Fruit fly (Drosophila melanogaster) whole organism, embryonic: ENCODE results near the gene CG5087.
A peak's percentile ranks its signal among the peaks of the same experiment; 100 is the strongest.

Source experiments
- B-H1 ChIP-seq: fragments of 200-800 bp; sonication (Bioruptor generic); IDR thresholded peaks from 3 replicates; pipeline ENCODE4 v1.3.6; 2022; ENCODE audit warnings: missing biosample characterization, missing genetic modification characterization
- CG10321 ChIP-seq: fragments of 200-800 bp; sonication (Bioruptor generic); IDR thresholded peaks from 2 replicates; pipeline ENCODE4 v1.3.6; 2022; ENCODE audit warnings: missing biosample characterization, missing genetic modification characterization
- CG11085 ChIP-seq: fragments of 200-800 bp; sonication (Bioruptor generic); IDR thresholded peaks from 2 replicates; pipeline ENCODE4 v1.3.6; 2022; ENCODE audit warnings: missing biosample characterization, missing genetic modification characterization
- CG11723 ChIP-seq: fragments of 200-800 bp; sonication (Bioruptor generic); optimal IDR thresholded peaks from 2 replicates; lab custom pipeline; 2017; ENCODE audit warnings: missing biosample characterization, mild to moderate bottlenecking, missing genetic modification characterization
- CG12104 ChIP-seq: fragments of 200-800 bp; sonication (Bioruptor generic); optimal IDR thresholded peaks from 3 replicates; lab custom pipeline; 2016; ENCODE audit warnings: missing biosample characterization, missing genetic modification characterization
- CG13296 ChIP-seq: fragments of 200-800 bp; sonication (Bioruptor generic); optimal IDR thresholded peaks from 3 replicates; lab custom pipeline; 2018; ENCODE audit warnings: missing biosample characterization, mild to moderate bottlenecking, missing genetic modification characterization
- CG1602 ChIP-seq: fragments of 200-800 bp; sonication (Bioruptor generic); optimal IDR thresholded peaks from 3 replicates; lab custom pipeline; 2016; ENCODE audit warnings: missing biosample characterization, missing genetic modification characterization
- CG17385 ChIP-seq: fragments of 200-800 bp; sonication (Bioruptor generic); optimal IDR thresholded peaks from 3 replicates; lab custom pipeline; 2018; ENCODE audit warnings: missing biosample characterization, mild to moderate bottlenecking, missing genetic modification characterization
- CG17912 ChIP-seq: fragments of 200-800 bp; sonication (Bioruptor generic); optimal IDR thresholded peaks from 2 replicates; lab custom pipeline; 2018; ENCODE audit warnings: missing biosample characterization, mild to moderate bottlenecking, missing genetic modification characterization
- CG18599 ChIP-seq: fragments of 200-800 bp; sonication (Bioruptor generic); optimal IDR thresholded peaks from 3 replicates; lab custom pipeline; 2017; ENCODE audit warnings: missing biosample characterization, missing genetic modification characterization, mild to moderate bottlenecking, moderate library complexity, missing genetic modification reagents
- CG2116 ChIP-seq: fragments of 200-800 bp; sonication (Bioruptor generic); optimal IDR thresholded peaks from 3 replicates; lab custom pipeline; 2018; ENCODE audit warnings: missing biosample characterization, mild to moderate bottlenecking, missing genetic modification characterization
- CG2202 ChIP-seq: fragments of 200-800 bp; sonication (Bioruptor generic); optimal IDR thresholded peaks from 2 replicates; lab custom pipeline; 2018; ENCODE audit warnings: missing biosample characterization, mild to moderate bottlenecking, missing genetic modification characterization
- CG32772 ChIP-seq: fragments of 200-800 bp; sonication (Bioruptor generic); IDR thresholded peaks from 2 replicates; pipeline ENCODE4 v1.3.6; 2022; ENCODE audit warnings: missing biosample characterization, missing genetic modification characterization
- CG3726 ChIP-seq: fragments of 200-800 bp; sonication (Bioruptor generic); IDR thresholded peaks from 3 replicates; pipeline ENCODE4, ENCODE4 v1.3.6; 2022; ENCODE audit warnings: missing biosample characterization, missing genetic modification characterization
- CG43689 ChIP-seq: fragments of 200-800 bp; sonication (Bioruptor generic); IDR thresholded peaks from 2 replicates; pipeline ENCODE4 v1.3.6; 2022; ENCODE audit warnings: missing biosample characterization, missing genetic modification characterization
- CG5245 ChIP-seq: fragments of 200-800 bp; sonication (Bioruptor generic); optimal IDR thresholded peaks from 3 replicates; lab custom pipeline; 2016; ENCODE audit warnings: missing biosample characterization, missing genetic modification characterization
- CG6654 ChIP-seq: fragments of 200-800 bp; sonication (Bioruptor generic); optimal IDR thresholded peaks from 2 replicates; lab custom pipeline; 2017; ENCODE audit warnings: missing biosample characterization, mild to moderate bottlenecking, missing genetic modification characterization
- CG7556 ChIP-seq: fragments of 200-800 bp; sonication (Bioruptor generic); optimal IDR thresholded peaks from 2 replicates; lab custom pipeline; 2017; ENCODE audit warnings: missing biosample characterization, mild to moderate bottlenecking, missing genetic modification characterization
- CG7745 ChIP-seq: fragments of 200-800 bp; sonication (Bioruptor generic); optimal IDR thresholded peaks from 2 replicates; lab custom pipeline; 2018; ENCODE audit warnings: missing biosample characterization, mild to moderate bottlenecking, missing genetic modification characterization, moderate library complexity
- CG9609 ChIP-seq: fragments of 200-800 bp; sonication (Bioruptor generic); optimal IDR thresholded peaks from 3 replicates; lab custom pipeline; 2016; ENCODE audit warnings: missing biosample characterization, missing genetic modification characterization
- E2f1 ChIP-seq: fragments of 200-800 bp; sonication (Bioruptor generic); IDR thresholded peaks from 2 replicates; pipeline ENCODE4 v1.3.6; 2022; ENCODE audit warnings: missing biosample characterization, missing genetic modification characterization
- HmgZ ChIP-seq: fragments of 200-800 bp; sonication (Bioruptor generic); optimal IDR thresholded peaks from 2 replicates; lab custom pipeline; 2018; ENCODE audit warnings: missing biosample characterization, mild to moderate bottlenecking, missing genetic modification characterization
- Max ChIP-seq: fragments of 200-800 bp; sonication (Bioruptor generic); optimal IDR thresholded peaks from 2 replicates; lab custom pipeline; 2016; ENCODE audit warnings: missing biosample characterization, mild to moderate bottlenecking, missing genetic modification characterization
- NC2β ChIP-seq: fragments of 200-800 bp; sonication (Bioruptor generic); optimal IDR thresholded peaks from 2 replicates; lab custom pipeline; 2016; ENCODE audit warnings: missing biosample characterization, missing genetic modification characterization
- NFAT ChIP-seq: fragments of 200-800 bp; sonication (Bioruptor generic); IDR thresholded peaks from 2 replicates; pipeline ENCODE4 v1.3.6; 2022; ENCODE audit warnings: missing biosample characterization, missing genetic modification characterization
- Sox100B ChIP-seq: fragments of 200-800 bp; sonication (Bioruptor generic); optimal IDR thresholded peaks from 3 replicates; lab custom pipeline; 2018; ENCODE audit warnings: missing biosample characterization, mild to moderate bottlenecking, missing genetic modification characterization
- ara ChIP-seq: fragments of 200-800 bp; sonication (Bioruptor generic); IDR thresholded peaks from 2 replicates; pipeline ENCODE4 v1.3.6; 2022; ENCODE audit warnings: missing biosample characterization, missing genetic modification characterization
- ash1 ChIP-seq: fragments of 200-800 bp; sonication (Bioruptor generic); optimal IDR thresholded peaks from 2 replicates; lab custom pipeline; 2018; ENCODE audit warnings: missing biosample characterization, mild to moderate bottlenecking, missing genetic modification characterization
- az2 ChIP-seq: fragments of 200-800 bp; sonication (Bioruptor generic); optimal IDR thresholded peaks from 3 replicates; lab custom pipeline; 2016; ENCODE audit warnings: missing biosample characterization, missing genetic modification characterization
- bab2 ChIP-seq: fragments of 200-800 bp; sonication (Bioruptor generic); optimal IDR thresholded peaks from 2 replicates; lab custom pipeline; 2016; ENCODE audit warnings: missing biosample characterization, missing genetic modification characterization
- btn ChIP-seq: fragments of 200-800 bp; sonication (Bioruptor generic); optimal IDR thresholded peaks from 2 replicates; lab custom pipeline; 2016; ENCODE audit warnings: missing biosample characterization, missing genetic modification characterization
- cad ChIP-seq: fragments of >200 bp; optimal IDR thresholded peaks from 2 replicates; lab custom pipeline; 2017; ENCODE audit warnings: missing biosample characterization, missing genetic modification characterization
- cato ChIP-seq: fragments of 200-800 bp; sonication (Bioruptor generic); optimal IDR thresholded peaks from 2 replicates; lab custom pipeline; 2016; ENCODE audit warnings: missing biosample characterization, missing genetic modification characterization, borderline replicate concordance
- da ChIP-seq: fragments of 200-800 bp; sonication (Bioruptor generic); optimal IDR thresholded peaks from 2 replicates; lab custom pipeline; 2016; ENCODE audit warnings: missing biosample characterization, missing genetic modification characterization
- fu2 ChIP-seq: fragments of 200-800 bp; sonication (Bioruptor generic); optimal IDR thresholded peaks from 2 replicates; lab custom pipeline; 2016; ENCODE audit warnings: missing biosample characterization, missing genetic modification characterization
- lilli ChIP-seq: fragments of 200-800 bp; sonication (Bioruptor generic); optimal IDR thresholded peaks from 3 replicates; lab custom pipeline; 2016; ENCODE audit warnings: missing biosample characterization, missing genetic modification characterization
- lov ChIP-seq, 2 experiments: fragments of 200-800 bp in 1 of 2; fragments of >200 bp in 1 of 2; sonication (Bioruptor generic) in 1 of 2; IDR thresholded peaks in 1 of 2; optimal IDR thresholded peaks in 1 of 2; 2 replicates in 1 of 2; 3 replicates in 1 of 2; pipeline versions ENCODE4 v1.3.6 to Lab custom; 2017 to 2022; ENCODE audit warnings: missing biosample characterization in 1 of 2, missing genetic modification characterization in 1 of 2
- nerfin-1 ChIP-seq: fragments of 200-800 bp; sonication (Bioruptor generic); optimal IDR thresholded peaks from 3 replicates; lab custom pipeline; 2019; ENCODE audit warnings: missing biosample characterization, mild to moderate bottlenecking, missing genetic modification characterization, moderate library complexity
- nerfin-2 ChIP-seq: fragments of 200-800 bp; sonication (Bioruptor generic); IDR thresholded peaks from 2 replicates; pipeline ENCODE4 v1.3.6; 2022; ENCODE audit warnings: missing biosample characterization, missing genetic modification characterization; ENCODE audit not compliant: partially characterized antibody
- onecut ChIP-seq: fragments of 200-800 bp; sonication (Bioruptor generic); IDR thresholded peaks from 2 replicates; pipeline ENCODE4 v1.3.6; 2022; ENCODE audit warnings: missing biosample characterization, missing genetic modification characterization
- p53 ChIP-seq: fragments of 200-800 bp; sonication (Bioruptor generic); optimal IDR thresholded peaks from 2 replicates; lab custom pipeline; 2016; ENCODE audit warnings: missing biosample characterization, missing genetic modification characterization
- pnt ChIP-seq: fragments of 200-800 bp; sonication (Bioruptor generic); optimal IDR thresholded peaks from 3 replicates; lab custom pipeline; 2016; ENCODE audit warnings: missing biosample characterization, missing genetic modification characterization
- sens-2 ChIP-seq: fragments of 200-800 bp; sonication (Bioruptor generic); IDR thresholded peaks from 2 replicates; pipeline ENCODE4 v1.3.6; 2022; ENCODE audit warnings: missing biosample characterization, missing genetic modification characterization
- slbo ChIP-seq: fragments of 200-800 bp; sonication (Bioruptor generic); IDR thresholded peaks from 2 replicates; pipeline ENCODE4 v1.3.6; 2022; ENCODE audit warnings: missing biosample characterization, missing genetic modification characterization
- sqz ChIP-seq: fragments of 200-800 bp; sonication (Bioruptor generic); optimal IDR thresholded peaks from 3 replicates; lab custom pipeline; 2018; ENCODE audit warnings: missing biosample characterization, mild to moderate bottlenecking, missing genetic modification characterization
- sr ChIP-seq: fragments of 200-800 bp; sonication (Bioruptor generic); IDR thresholded peaks from 3 replicates; pipeline ENCODE4 v1.3.6; 2022; ENCODE audit warnings: missing biosample characterization, missing genetic modification characterization
- ttk ChIP-seq: fragments of 200-800 bp; sonication (Bioruptor generic); IDR thresholded peaks from 2 replicates; pipeline ENCODE4 v2.1.2; 2022; ENCODE audit warnings: missing biosample characterization, missing genetic modification characterization
- twi ChIP-seq: fragments of 200-800 bp; optimal IDR thresholded peaks from 2 replicates; lab custom pipeline; 2019; ENCODE audit warnings: missing biosample characterization, mild to moderate bottlenecking, missing genetic modification characterization, moderate library complexity
- unc-4 ChIP-seq: fragments of 200-800 bp; sonication (Bioruptor generic); IDR thresholded peaks from 2 replicates; pipeline ENCODE4 v1.3.6; 2022; ENCODE audit warnings: missing biosample characterization, missing genetic modification characterization; ENCODE audit not compliant: partially characterized antibody
- vnd ChIP-seq: fragments of 200-800 bp; sonication (Bioruptor generic); IDR thresholded peaks from 3 replicates; pipeline ENCODE4 v1.3.6; 2022; ENCODE audit warnings: missing biosample characterization, missing genetic modification characterization; ENCODE audit not compliant: partially characterized antibody
- zfh2 ChIP-seq: fragments of 200-800 bp; sonication (Bioruptor generic); optimal IDR thresholded peaks from 2 replicates; lab custom pipeline; 2016; ENCODE audit warnings: missing biosample characterization, missing genetic modification characterization

Gene CG5087

dm6 chr3L:9045318-9045717 is 47.3 kb downstream of the CG5087 start (continued):
- TF ChIP-seq NFAT (GFP tag; lab: Robert Waterston, UW) (0 out of 2 replicates have a peak, but pooled peaks have one; percentile 34), sr (peak; percentile 48; the same call in 1 of the 3 replicates), CG2116 (no peak), cad (GFP tag; lab: Kevin White, UChicago) (no peak), ara (GFP tag; lab: Robert Waterston, UW) (peak; percentile 61; the same call in 1 of the 2 replicates), CG11723 (GFP tag; lab: Kevin White, UChicago) (no peak), CG3726 (GFP tag; lab: Robert Waterston, UW) (peak; percentile 58; the same call in 1 of the 3 replicates), unc-4 (GFP tag; lab: Robert Waterston, UW) (no peak), nerfin-1 (tag; lab: Kevin White, UChicago) (peak; percentile 53), sens-2 (GFP tag; lab: Robert Waterston, UW) (peak; percentile 70), sqz (peak; percentile 23), btn (GFP tag; lab: Kevin White, UChicago) (peak; percentile 67), CG5245 (GFP tag; lab: Kevin White, UChicago) (peak; percentile 61), twi (tag; lab: Kevin White, UChicago) (no peak), CG12104 (GFP tag; lab: Kevin White, UChicago) (peak; percentile 27), CG1602 (peak; percentile 46), CG17385 (GFP tag; lab: Kevin White, UChicago) (peak; percentile 40), CG7745 (tag; lab: Kevin White, UChicago) (no peak), CG17912 (no peak), nerfin-2 (GFP tag; lab: Robert Waterston, UW) (no peak), E2f1 (peak; percentile 78), cato (GFP tag; lab: Kevin White, UChicago) (no peak), lov (optimal IDR thresholded peaks at IDR 0.05; lab: Kevin White, UChicago) (no peak), lov (GFP tag; IDR thresholded peaks at IDR 0.05; lab: Robert Waterston, UW) (peak; percentile 60; the same call in 1 of the 3 replicates), ttk (GFP tag; lab: Robert Waterston, UW) (peak; percentile 68), vnd (GFP tag; lab: Robert Waterston, UW) (no peak), slbo (GFP tag; lab: Robert Waterston, UW) (peak; percentile 69), Sox100B (GFP tag; lab: Kevin White, UChicago) (peak; percentile 55), pnt (GFP tag; lab: Kevin White, UChicago) (peak; percentile 51), CG10321 (GFP tag; lab: Robert Waterston, UW) (no peak; the same call in 1 of the 2 replicates), CG43689 (no peak), p53 (no peak), B-H1 (GFP tag; lab: Robert Waterston, UW) (peak; percentile 53; the same call in 1 of the 3 replicates), az2 (GFP tag; lab: Kevin White, UChicago) (peak; percentile 56), lilli (GFP tag; lab: Kevin White, UChicago) (peak; percentile 42), CG6654 (GFP tag; lab: Kevin White, UChicago) (peak; percentile 19), CG18599 (GFP tag; lab: Kevin White, UChicago) (peak; percentile 75), zfh2 (GFP tag; lab: Kevin White, UChicago) (peak; percentile 35), CG13296 (GFP tag; lab: Kevin White, UChicago) (peak; percentile 25), onecut (GFP tag; lab: Robert Waterston, UW) (peak; percentile 50), CG2202 (no peak), CG32772 (GFP tag; lab: Robert Waterston, UW) (peak; percentile 78), CG9609 (GFP tag; lab: Kevin White, UChicago) (peak; percentile 36), ash1 (GFP tag; lab: Kevin White, UChicago) (no peak), bab2 (peak; percentile 68), da (GFP tag; lab: Kevin White, UChicago) (no peak), NC2β (GFP tag; lab: Kevin White, UChicago) (no peak), HmgZ (tag; lab: Kevin White, UChicago) (no peak), CG7556 (GFP tag; lab: Kevin White, UChicago) (peak; percentile 50), CG11085 (no peak), fu2 (no peak), Max (peak; percentile 62)
